Fruit fly (Drosophila melanogaster): Measurements from ENCODE around the gene CG17032.
A peak's percentile ranks its signal among the peaks of the same experiment; 100 is the strongest.

- TF ChIP-seq CG6808 (GFP tag; optimal IDR thresholded peaks at IDR 0.05) (no peak), CG3032 (tag; optimal IDR thresholded peaks at IDR 0.05) (no peak), CG6854 (GFP tag; optimal IDR thresholded peaks at IDR 0.05) (peak; percentile 68), CG32006 (GFP tag; optimal IDR thresholded peaks at IDR 0.05) (no peak), vri (GFP tag; optimal IDR thresholded peaks at IDR 0.05) (no peak), CG34406 (GFP tag; optimal IDR thresholded peaks at IDR 0.05) (no peak), CG1621 (tag; optimal IDR thresholded peaks at IDR 0.05) (peak; percentile 81), CG4318 (GFP tag; optimal IDR thresholded peaks at IDR 0.05) (no peak), Hr39 (GFP tag; optimal IDR thresholded peaks at IDR 0.05) (no peak), CG3919 (GFP tag; optimal IDR thresholded peaks at IDR 0.05) (no peak), CG10631 (GFP tag; optimal IDR thresholded peaks at IDR 0.05) (no peak), pdm3 (GFP tag; optimal IDR thresholded peaks at IDR 0.05) (no peak)
Observed at dm6 chr3L:15958612-15959315, at the start of gene CG17032.
